Fruit fly (Drosophila melanogaster) whole organism, embryonic: ENCODE measurements around the gene Gr64b.

Source experiments
- Abd-B ChIP-seq: fragments of 200-800 bp; sonication (Bioruptor generic); optimal IDR thresholded peaks from 2 replicates; lab custom pipeline; 2018; ENCODE audit warnings: missing biosample characterization, mild to moderate bottlenecking, missing genetic modification characterization, moderate library complexity
- CG10209 ChIP-seq: fragments of 200-800 bp; sonication (Bioruptor generic); optimal IDR thresholded peaks from 3 replicates; lab custom pipeline; 2017; ENCODE audit warnings: missing biosample characterization, mild to moderate bottlenecking, missing genetic modification characterization, missing genetic modification reagents
- CG10543 ChIP-seq: fragments of 200-800 bp; sonication (Bioruptor generic); optimal IDR thresholded peaks from 3 replicates; lab custom pipeline; 2017; ENCODE audit warnings: missing biosample characterization, mild to moderate bottlenecking, missing genetic modification characterization, moderate library complexity
- CG13424 ChIP-seq: fragments of 200-800 bp; sonication (Bioruptor generic); optimal IDR thresholded peaks from 2 replicates; lab custom pipeline; 2019; ENCODE audit warnings: missing biosample characterization, mild to moderate bottlenecking, missing genetic modification characterization, moderate library complexity
- CG13775 ChIP-seq: fragments of 200-800 bp; sonication (Bioruptor generic); optimal IDR thresholded peaks from 3 replicates; lab custom pipeline; 2017; ENCODE audit warnings: missing biosample characterization, mild to moderate bottlenecking, missing genetic modification characterization
- CG14441 ChIP-seq: fragments of 200-800 bp; sonication (Bioruptor generic); IDR thresholded peaks from 2 replicates; pipeline ENCODE4 v1.3.6; 2022; ENCODE audit warnings: missing biosample characterization, missing genetic modification characterization
- CG15601 ChIP-seq: fragments of 200-800 bp; sonication (Bioruptor generic); optimal IDR thresholded peaks from 3 replicates; lab custom pipeline; 2019; ENCODE audit warnings: missing biosample characterization, mild to moderate bottlenecking, missing genetic modification characterization, moderate library complexity
- CG1647 ChIP-seq: fragments of 200-800 bp; sonication (Bioruptor generic); optimal IDR thresholded peaks from 3 replicates; lab custom pipeline; 2016; ENCODE audit warnings: missing biosample characterization, missing genetic modification characterization
- CG17385 ChIP-seq: fragments of 200-800 bp; sonication (Bioruptor generic); optimal IDR thresholded peaks from 3 replicates; lab custom pipeline; 2018; ENCODE audit warnings: missing biosample characterization, mild to moderate bottlenecking, missing genetic modification characterization
- CG18262 ChIP-seq: fragments of 200-800 bp; optimal IDR thresholded peaks from 3 replicates; lab custom pipeline; 2019; ENCODE audit warnings: missing biosample characterization, mild to moderate bottlenecking, missing genetic modification characterization, moderate library complexity
- CG2678 ChIP-seq: fragments of 200-800 bp; sonication (Bioruptor generic); optimal IDR thresholded peaks from 3 replicates; lab custom pipeline; 2019; ENCODE audit warnings: missing biosample characterization, mild to moderate bottlenecking, missing genetic modification characterization, moderate library complexity
- CG2712 ChIP-seq: fragments of 200-800 bp; optimal IDR thresholded peaks from 3 replicates; lab custom pipeline; 2019; ENCODE audit warnings: missing biosample characterization, mild to moderate bottlenecking, missing genetic modification characterization, moderate library complexity
- CG30403 ChIP-seq: fragments of 200-800 bp; sonication (Bioruptor generic); optimal IDR thresholded peaks from 3 replicates; lab custom pipeline; 2016; ENCODE audit warnings: missing biosample characterization, missing genetic modification characterization
- CG3407 ChIP-seq: fragments of 200-800 bp; sonication (Bioruptor generic); optimal IDR thresholded peaks from 2 replicates; lab custom pipeline; 2018; ENCODE audit warnings: missing biosample characterization, mild to moderate bottlenecking, missing genetic modification characterization
- CG4282 ChIP-seq: fragments of 200-800 bp; sonication (Bioruptor generic); optimal IDR thresholded peaks from 2 replicates; lab custom pipeline; 2016; ENCODE audit warnings: missing biosample characterization, missing genetic modification characterization
- CG4617 ChIP-seq: fragments of 200-800 bp; sonication (Bioruptor generic); optimal IDR thresholded peaks from 3 replicates; lab custom pipeline; 2016; ENCODE audit warnings: missing biosample characterization, missing genetic modification characterization, borderline replicate concordance
- CG5245 ChIP-seq: fragments of 200-800 bp; sonication (Bioruptor generic); optimal IDR thresholded peaks from 3 replicates; lab custom pipeline; 2016; ENCODE audit warnings: missing biosample characterization, missing genetic modification characterization
- CG6765 ChIP-seq: fragments of 200-800 bp; sonication (Bioruptor generic); optimal IDR thresholded peaks from 3 replicates; lab custom pipeline; 2017; ENCODE audit warnings: missing biosample characterization, mild to moderate bottlenecking, missing genetic modification characterization
- CG7839 ChIP-seq: fragments of 200-800 bp; sonication (Bioruptor generic); optimal IDR thresholded peaks from 3 replicates; lab custom pipeline; 2018; ENCODE audit warnings: missing biosample characterization, mild to moderate bottlenecking, missing genetic modification characterization, moderate library complexity
- CG8388 ChIP-seq: fragments of 200-800 bp; sonication (Bioruptor generic); optimal IDR thresholded peaks from 2 replicates; lab custom pipeline; 2019; ENCODE audit warnings: missing biosample characterization, mild to moderate bottlenecking, missing genetic modification characterization, moderate library complexity
- CG8924 ChIP-seq: fragments of 200-800 bp; optimal IDR thresholded peaks from 3 replicates; lab custom pipeline; 2019; ENCODE audit warnings: missing biosample characterization, mild to moderate bottlenecking, missing genetic modification characterization, moderate library complexity
- Fer1 ChIP-seq: fragments of 200-800 bp; sonication (Bioruptor generic); optimal IDR thresholded peaks from 2 replicates; lab custom pipeline; 2017; ENCODE audit warnings: missing biosample characterization, mild to moderate bottlenecking, missing genetic modification characterization
- Hmx ChIP-seq: fragments of 200-800 bp; sonication (Bioruptor generic); optimal IDR thresholded peaks from 2 replicates; lab custom pipeline; 2016; ENCODE audit warnings: missing biosample characterization, missing genetic modification characterization
- Hr51 ChIP-seq, 2 experiments: fragments of 200-800 bp; sonication (Bioruptor generic); optimal IDR thresholded peaks; 2 replicates in 1 of 2; 3 replicates in 1 of 2; lab custom pipeline; 2016 to 2018; ENCODE audit warnings: missing biosample characterization in 2 of 2, missing genetic modification characterization in 2 of 2, mild to moderate bottlenecking in 1 of 2, moderate library complexity in 1 of 2
- Meics ChIP-seq: fragments of 200-800 bp; sonication (Bioruptor generic); optimal IDR thresholded peaks from 2 replicates; lab custom pipeline; 2017; ENCODE audit warnings: missing biosample characterization, mild to moderate bottlenecking, missing genetic modification characterization
- Nf-YA ChIP-seq: fragments of 200-800 bp; sonication (Bioruptor generic); IDR thresholded peaks from 2 replicates; pipeline ENCODE4 v1.3.6; 2022; ENCODE audit warnings: missing biosample characterization, missing genetic modification characterization
- Nf-YB ChIP-seq: fragments of 200-800 bp; sonication (Bioruptor generic); optimal IDR thresholded peaks from 3 replicates; lab custom pipeline; 2019; ENCODE audit warnings: missing biosample characterization, mild to moderate bottlenecking, missing genetic modification characterization, moderate library complexity
- PHDP ChIP-seq: fragments of 200-800 bp; sonication (Bioruptor generic); optimal IDR thresholded peaks from 3 replicates; lab custom pipeline; 2018; ENCODE audit warnings: missing biosample characterization, mild to moderate bottlenecking, missing genetic modification characterization, moderate library complexity
- Sox100B ChIP-seq: fragments of 200-800 bp; sonication (Bioruptor generic); optimal IDR thresholded peaks from 3 replicates; lab custom pipeline; 2018; ENCODE audit warnings: missing biosample characterization, mild to moderate bottlenecking, missing genetic modification characterization
- Sox102F ChIP-seq: fragments of 200-800 bp; sonication (Bioruptor generic); optimal IDR thresholded peaks from 2 replicates; lab custom pipeline; 2018; ENCODE audit warnings: missing biosample characterization, mild to moderate bottlenecking, missing genetic modification characterization, moderate library complexity
- Spps ChIP-seq: fragments of 200-800 bp; sonication (Bioruptor generic); optimal IDR thresholded peaks from 2 replicates; lab custom pipeline; 2018; ENCODE audit warnings: missing biosample characterization, mild to moderate bottlenecking, missing genetic modification characterization
- ash1 ChIP-seq: fragments of 200-800 bp; sonication (Bioruptor generic); optimal IDR thresholded peaks from 2 replicates; lab custom pipeline; 2018; ENCODE audit warnings: missing biosample characterization, mild to moderate bottlenecking, missing genetic modification characterization
- bsh ChIP-seq, 2 experiments: fragments of 200-800 bp; sonication (Bioruptor generic); optimal IDR thresholded peaks; 2 replicates each; lab custom pipeline; 2017 to 2018; ENCODE audit warnings: mild to moderate bottlenecking in 2 of 2, missing biosample characterization in 2 of 2, missing genetic modification characterization in 2 of 2, moderate library complexity in 1 of 2
- ci ChIP-seq: fragments of 200-800 bp; sonication (Bioruptor generic); IDR thresholded peaks from 3 replicates; pipeline ENCODE4 v1.3.6; 2022; ENCODE audit warnings: missing biosample characterization, missing genetic modification characterization
- dpn ChIP-seq, 2 experiments: fragments of 200-800 bp; sonication (Bioruptor generic); optimal IDR thresholded peaks; 3 replicates each; lab custom pipeline; 2016; ENCODE audit warnings: missing biosample characterization in 2 of 2, missing genetic modification characterization in 2 of 2
- esg ChIP-seq: fragments of 200-800 bp; sonication (Bioruptor generic); conservative IDR thresholded peaks from 2 replicates; pipeline ENCODE4 v1.3.6; 2022; ENCODE audit warnings: missing biosample characterization, missing genetic modification characterization
- gsb ChIP-seq: fragments of 200-800 bp; sonication (Bioruptor generic); IDR thresholded peaks from 2 replicates; pipeline ENCODE4 v1.3.6; 2022; ENCODE audit warnings: missing biosample characterization, missing genetic modification characterization
- hbn ChIP-seq: fragments of 200-800 bp; sonication (Bioruptor generic); IDR thresholded peaks from 2 replicates; pipeline ENCODE4 v1.3.6; 2022; ENCODE audit warnings: missing biosample characterization, missing genetic modification characterization; ENCODE audit not compliant: partially characterized antibody
- odd ChIP-seq: fragments of 200-800 bp; sonication (Bioruptor generic); optimal IDR thresholded peaks from 2 replicates; lab custom pipeline; 2017; ENCODE audit warnings: missing biosample characterization, mild to moderate bottlenecking, missing genetic modification characterization
- prd ChIP-seq, 3 experiments: fragments of >200 bp in 2 of 3; fragments of 200-800 bp in 1 of 3; sonication (Bioruptor generic) in 1 of 3; optimal IDR thresholded peaks in 2 of 3; IDR thresholded peaks in 1 of 3; 2 replicates in 2 of 3; 3 replicates in 1 of 3; pipeline versions ENCODE4 v1.3.6 to Lab custom; 2017 to 2022; ENCODE audit warnings: missing biosample characterization in 1 of 3, missing genetic modification characterization in 1 of 3
- scrt ChIP-seq: fragments of 200-800 bp; sonication (Bioruptor generic); optimal IDR thresholded peaks from 2 replicates; lab custom pipeline; 2018; ENCODE audit warnings: missing biosample characterization, mild to moderate bottlenecking, missing genetic modification characterization, moderate library complexity
- sens ChIP-seq: fragments of 200-800 bp; sonication (Bioruptor generic); peaks from one replicate; lab custom pipeline; 2016; ENCODE audit warnings: missing biosample characterization, missing genetic modification characterization
- sisA ChIP-seq: fragments of 200-800 bp; sonication (Bioruptor generic); IDR thresholded peaks from 2 replicates; pipeline ENCODE4 v1.3.6; 2022; ENCODE audit warnings: missing biosample characterization, missing genetic modification characterization
- slou ChIP-seq: fragments of 200-800 bp; sonication (Bioruptor generic); optimal IDR thresholded peaks from 3 replicates; lab custom pipeline; 2016; ENCODE audit warnings: missing biosample characterization, missing genetic modification characterization
- ttk ChIP-seq: fragments of 200-800 bp; sonication (Bioruptor generic); IDR thresholded peaks from 2 replicates; pipeline ENCODE4 v2.1.2; 2022; ENCODE audit warnings: missing biosample characterization, missing genetic modification characterization
- unc-4 ChIP-seq: fragments of 200-800 bp; sonication (Bioruptor generic); IDR thresholded peaks from 2 replicates; pipeline ENCODE4 v1.3.6; 2022; ENCODE audit warnings: missing biosample characterization, missing genetic modification characterization; ENCODE audit not compliant: partially characterized antibody
- wor ChIP-seq: fragments of 200-800 bp; sonication (Bioruptor generic); IDR thresholded peaks from 2 replicates; pipeline ENCODE4 v1.3.6; 2022; ENCODE audit warnings: missing biosample characterization, missing genetic modification characterization
- zen2 ChIP-seq: fragments of 200-800 bp; sonication (Bioruptor generic); IDR thresholded peaks from 3 replicates; pipeline ENCODE4 v1.3.6; 2022; ENCODE audit warnings: missing biosample characterization, missing genetic modification characterization; ENCODE audit not compliant: partially characterized antibody

Gr64b gene

DNA sequence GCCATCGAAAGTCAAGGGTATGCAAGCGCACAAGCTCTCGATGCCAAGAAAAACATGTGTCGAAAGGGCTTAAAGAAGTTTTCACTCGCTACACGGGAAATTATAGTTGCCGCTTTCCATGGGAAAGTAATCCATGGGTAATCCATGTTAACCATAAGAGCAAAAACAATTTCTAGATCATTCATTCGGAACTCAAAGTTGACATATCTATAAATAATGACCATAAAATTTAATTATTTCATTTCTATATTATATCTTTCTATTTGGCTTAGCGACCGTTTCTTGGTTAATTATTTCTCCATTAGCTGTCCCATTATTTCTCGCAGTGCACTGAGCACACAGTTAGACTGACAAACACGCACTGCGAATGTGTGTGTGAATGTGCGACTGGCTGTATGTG is 27.7 kb upstream of the Gr64b start (continued):
- TF ChIP-seq sisA (GFP tag; lab: Robert Waterston, UW) = peak; percentile 27; the same call in 1 of the 2 replicates
- peak; percentile 33; the same call in 1 of the 2 replicates for TF ChIP-seq wor (GFP tag; lab: Robert Waterston, UW)
- no peak for TF ChIP-seq CG4282 (GFP tag; lab: Kevin White, UChicago)
- TF ChIP-seq ci = 0 out of 3 replicates have a peak, but pooled peaks have one; percentile 26
- TF ChIP-seq Fer1 = peak; percentile 33
- peak; percentile 1 for TF ChIP-seq scrt (GFP tag; lab: Kevin White, UChicago)
- TF ChIP-seq CG14441 = 0 out of 2 replicates have a peak, but pooled peaks have one; percentile 9
- TF ChIP-seq CG8388 = peak; percentile 17
- peak; percentile 32 for TF ChIP-seq odd (GFP tag; lab: Kevin White, UChicago)
- peak; percentile 16 for TF ChIP-seq Abd-B (GFP tag; lab: Kevin White, UChicago)
- TF ChIP-seq CG17385 (GFP tag; lab: Kevin White, UChicago) = peak; percentile 52
- peak in 1 of 2 experiments; percentile 57 for TF ChIP-seq Hr51 (GFP tag; optimal IDR thresholded peaks at IDR 0.05; lab: Kevin White, UChicago)
- TF ChIP-seq bsh (GFP tag; optimal IDR thresholded peaks at IDR 0.05; lab: Kevin White, UChicago) = peak in 1 of 2 experiments; percentile 15
- peak; percentile 53 for TF ChIP-seq CG2678 (tag; lab: Kevin White, UChicago)
- peak; percentile 12 for TF ChIP-seq Nf-YB (GFP tag; lab: Kevin White, UChicago)
- TF ChIP-seq CG5245 = no peak
- TF ChIP-seq Nf-YA (GFP tag; lab: Robert Waterston, UW) = no peak
- TF ChIP-seq prd (optimal IDR thresholded peaks at IDR 0.05; lab: Kevin White, UChicago) = no peak
- peak; percentile 15; the same call in 1 of the 3 replicates for TF ChIP-seq prd (GFP tag; IDR thresholded peaks at IDR 0.05; lab: Robert Waterston, UW)
- TF ChIP-seq ttk (GFP tag; lab: Robert Waterston, UW) = no peak; the same call in 1 of the 2 replicates
- TF ChIP-seq CG1647 = no peak
- TF ChIP-seq Sox100B (GFP tag; lab: Kevin White, UChicago) = peak; percentile 28
- no peak for TF ChIP-seq Hmx (GFP tag; lab: Kevin White, UChicago)
- peak; percentile 52 for TF ChIP-seq CG10209 (GFP tag; lab: Kevin White, UChicago)
- TF ChIP-seq zen2 (GFP tag; lab: Robert Waterston, UW) = no peak
- no peak for TF ChIP-seq CG4617 (GFP tag; lab: Kevin White, UChicago)
- peak; percentile 33 for TF ChIP-seq CG30403 (GFP tag; lab: Kevin White, UChicago)
- TF ChIP-seq CG7839 (tag; lab: Kevin White, UChicago) = peak; percentile 18
- TF ChIP-seq CG3407 (GFP tag; lab: Kevin White, UChicago) = no peak
- 0 out of 2 replicates have a peak, but pooled peaks have one; percentile 16 for TF ChIP-seq esg (GFP tag; lab: Robert Waterston, UW)
- peak; percentile 41 for TF ChIP-seq CG10543 (GFP tag; lab: Kevin White, UChicago)
- TF ChIP-seq ash1 (GFP tag; lab: Kevin White, UChicago) = no peak
- TF ChIP-seq Spps (tag; lab: Kevin White, UChicago) = no peak
- peak; percentile 42 for TF ChIP-seq Sox102F
- TF ChIP-seq Meics (GFP tag; lab: Kevin White, UChicago) = peak; percentile 57
- peak; percentile 67 for TF ChIP-seq CG13424
- TF ChIP-seq gsb = no peak
- TF ChIP-seq slou (GFP tag; lab: Kevin White, UChicago) = no peak
- no peak for TF ChIP-seq sens
- peak in 1 of 2 experiments; percentile 21 for TF ChIP-seq dpn (GFP tag; optimal IDR thresholded peaks at IDR 0.05; lab: Kevin White, UChicago)
- peak; percentile 7 for TF ChIP-seq CG2712 (tag; lab: Kevin White, UChicago)
- peak; percentile 38 for TF ChIP-seq CG13775
- TF ChIP-seq hbn = no peak
- peak; percentile 42 for TF ChIP-seq CG8924
- peak; percentile 4 for TF ChIP-seq CG6765 (GFP tag; lab: Kevin White, UChicago)
- no peak for TF ChIP-seq unc-4 (GFP tag; lab: Robert Waterston, UW)
- peak; percentile 52 for TF ChIP-seq PHDP (tag; lab: Kevin White, UChicago)
- TF ChIP-seq CG15601 (tag; lab: Kevin White, UChicago) = peak; percentile 17
- TF ChIP-seq CG18262 = peak; percentile 44
